Worm (Caenorhabditis elegans) whole organism, late embryonic: Measurements from ENCODE around the gene ehbp-1.

ENCODE experiments used
- ama-1 ChIP-seq: fragments of 150-350 bp; optimal IDR thresholded peaks from 2 replicates; lab custom pipeline; 2014
- ceh-2 ChIP-seq: sonication (generic microtip); optimal IDR thresholded peaks from 2 replicates; lab custom pipeline; 2016; ENCODE audit warnings: missing genotype, missing genetic modification characterization, missing compliant biosample characterization
- dmd-4 ChIP-seq: sonication (generic microtip); optimal IDR thresholded peaks from 2 replicates; lab custom pipeline; 2016; ENCODE audit warnings: borderline replicate concordance, missing genetic modification characterization, missing compliant biosample characterization
- eyg-1 ChIP-seq: sonication (generic microtip); optimal IDR thresholded peaks from 2 replicates; lab custom pipeline; 2016; ENCODE audit warnings: missing genotype, missing genetic modification characterization, missing compliant biosample characterization
- nfya-1 ChIP-seq: sonication (generic microtip); optimal IDR thresholded peaks from 2 replicates; lab custom pipeline; 2017; ENCODE audit warnings: missing genetic modification characterization, mild to moderate bottlenecking, missing compliant biosample characterization, antibody characterized with exemption, moderate library complexity
- nhr-11 ChIP-seq: fragments of 150-350 bp; optimal IDR thresholded peaks from 2 replicates; lab custom pipeline; 2014; ENCODE audit warnings: missing biosample characterization, missing genetic modification characterization
- odd-2 ChIP-seq: sonication (generic microtip); optimal IDR thresholded peaks from 2 replicates; lab custom pipeline; 2017; ENCODE audit warnings: antibody characterized with exemption, mild to moderate bottlenecking, missing genetic modification characterization, missing compliant biosample characterization
- pqm-1 ChIP-seq: sonication (generic microtip); optimal IDR thresholded peaks from 2 replicates; lab custom pipeline; 2016; ENCODE audit warnings: missing genetic modification characterization, missing compliant biosample characterization
- tbx-2 ChIP-seq: sonication (generic microtip); optimal IDR thresholded peaks from 2 replicates; lab custom pipeline; 2016; ENCODE audit warnings: missing genetic modification characterization, missing compliant biosample characterization

DNA sequence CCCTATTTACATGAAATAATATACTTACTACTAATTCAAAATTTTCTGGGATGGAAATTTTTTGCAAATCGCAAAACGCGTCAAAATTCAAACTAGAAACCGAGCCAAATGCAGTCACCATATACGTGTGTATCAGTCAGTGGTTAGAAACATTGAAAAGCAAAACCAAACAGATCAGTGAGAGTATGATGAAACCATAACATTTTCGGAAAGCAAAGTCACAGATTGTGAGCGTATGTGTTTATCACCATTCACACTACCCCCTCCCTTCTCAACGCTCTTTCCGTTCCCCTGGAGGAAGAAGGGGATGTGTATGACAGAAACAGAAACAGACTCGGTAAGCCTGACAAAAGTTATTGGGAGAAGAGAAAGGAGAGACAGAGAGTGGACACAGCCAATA, 21.2 kb downstream of the ehbp-1 start:
- TF ChIP-seq nfya-1 (tag; lab: Kevin White, UChicago) = no peak
- no peak for TF ChIP-seq nhr-11 (tag; lab: Kevin White, UChicago)
- no peak for TF ChIP-seq tbx-2 (tag; lab: Kevin White, UChicago)
- TF ChIP-seq ceh-2 = no peak
- TF ChIP-seq eyg-1 = no peak
- TF ChIP-seq odd-2 (tag; lab: Kevin White, UChicago) = no peak
- TF ChIP-seq ama-1 = no peak
- TF ChIP-seq dmd-4 (tag; lab: Kevin White, UChicago) = no peak
- TF ChIP-seq pqm-1 (tag; lab: Kevin White, UChicago) = no peak
